Fruit fly (Drosophila melanogaster) whole organism, embryonic: ENCODE data around the gene Gr98d.

Experiments
- Atf3 ChIP-seq: fragments of 200-800 bp; sonication (Bioruptor generic); optimal IDR thresholded peaks from 3 replicates; lab custom pipeline; 2016; ENCODE audit warnings: missing biosample characterization, missing genetic modification characterization
- Blimp-1 ChIP-seq: fragments of 200-800 bp; sonication (Bioruptor generic); optimal IDR thresholded peaks from 3 replicates; lab custom pipeline; 2018; ENCODE audit warnings: missing biosample characterization, missing genetic modification characterization, mild to moderate bottlenecking, moderate library complexity, missing genetic modification reagents
- CG1024 ChIP-seq: fragments of 200-800 bp; sonication (Bioruptor generic); IDR thresholded peaks from 2 replicates; pipeline ENCODE4 v1.3.6; 2022; ENCODE audit warnings: missing biosample characterization, missing genetic modification characterization
- CG13624 ChIP-seq: fragments of 200-800 bp; sonication (Bioruptor generic); optimal IDR thresholded peaks from 2 replicates; lab custom pipeline; 2016; ENCODE audit warnings: missing biosample characterization, missing genetic modification characterization
- CG15011 ChIP-seq: fragments of 200-800 bp; sonication (Bioruptor generic); optimal IDR thresholded peaks from 3 replicates; lab custom pipeline; 2018; ENCODE audit warnings: missing biosample characterization, mild to moderate bottlenecking, missing genetic modification characterization
- CG15073 ChIP-seq: fragments of 200-800 bp; sonication (Bioruptor generic); optimal IDR thresholded peaks from 2 replicates; lab custom pipeline; 2016; ENCODE audit warnings: missing biosample characterization, missing genetic modification characterization
- CG1602 ChIP-seq: fragments of 200-800 bp; sonication (Bioruptor generic); optimal IDR thresholded peaks from 3 replicates; lab custom pipeline; 2016; ENCODE audit warnings: missing biosample characterization, missing genetic modification characterization
- CG2678 ChIP-seq: fragments of 200-800 bp; sonication (Bioruptor generic); optimal IDR thresholded peaks from 3 replicates; lab custom pipeline; 2019; ENCODE audit warnings: missing biosample characterization, mild to moderate bottlenecking, missing genetic modification characterization, moderate library complexity
- CG2875 ChIP-seq: fragments of 200-800 bp; sonication (Bioruptor generic); optimal IDR thresholded peaks from 2 replicates; lab custom pipeline; 2017; ENCODE audit warnings: missing biosample characterization, mild to moderate bottlenecking, missing genetic modification characterization, missing genetic modification reagents
- CG2889 ChIP-seq: fragments of 200-800 bp; sonication (Bioruptor generic); IDR thresholded peaks from 3 replicates; pipeline ENCODE4 v1.3.6; 2022; ENCODE audit warnings: missing biosample characterization, missing genetic modification characterization
- CG30431 ChIP-seq: fragments of 200-800 bp; sonication (Bioruptor generic); optimal IDR thresholded peaks from 2 replicates; lab custom pipeline; 2017; ENCODE audit warnings: missing biosample characterization, missing genetic modification characterization
- CG32772 ChIP-seq: fragments of 200-800 bp; sonication (Bioruptor generic); IDR thresholded peaks from 2 replicates; pipeline ENCODE4 v1.3.6; 2022; ENCODE audit warnings: missing biosample characterization, missing genetic modification characterization
- CG3281 ChIP-seq: fragments of 200-800 bp; sonication (Bioruptor generic); optimal IDR thresholded peaks from 3 replicates; lab custom pipeline; 2017; ENCODE audit warnings: missing biosample characterization, mild to moderate bottlenecking, missing genetic modification characterization
- CG34224 ChIP-seq: fragments of 200-800 bp; sonication (Bioruptor generic); IDR thresholded peaks from 3 replicates; pipeline ENCODE4 v1.3.6; 2022; ENCODE audit warnings: missing biosample characterization, missing genetic modification characterization; ENCODE audit not compliant: partially characterized antibody
- CG5953 ChIP-seq: fragments of 200-800 bp; sonication (Bioruptor generic); IDR thresholded peaks from 2 replicates; pipeline ENCODE4 v1.3.6; 2022; ENCODE audit warnings: missing biosample characterization, missing genetic modification characterization
- CG6175 ChIP-seq: fragments of 200-800 bp; sonication (Bioruptor generic); IDR thresholded peaks from 3 replicates; pipeline ENCODE4 v1.3.6; 2022; ENCODE audit warnings: missing biosample characterization, missing genetic modification characterization
- CG6765 ChIP-seq: fragments of 200-800 bp; sonication (Bioruptor generic); optimal IDR thresholded peaks from 3 replicates; lab custom pipeline; 2017; ENCODE audit warnings: missing biosample characterization, mild to moderate bottlenecking, missing genetic modification characterization
- CG7745 ChIP-seq: fragments of 200-800 bp; sonication (Bioruptor generic); optimal IDR thresholded peaks from 2 replicates; lab custom pipeline; 2018; ENCODE audit warnings: missing biosample characterization, mild to moderate bottlenecking, missing genetic modification characterization, moderate library complexity
- CG7839 ChIP-seq: fragments of 200-800 bp; sonication (Bioruptor generic); optimal IDR thresholded peaks from 3 replicates; lab custom pipeline; 2018; ENCODE audit warnings: missing biosample characterization, mild to moderate bottlenecking, missing genetic modification characterization, moderate library complexity
- CG7963 ChIP-seq: fragments of 200-800 bp; sonication (Bioruptor generic); IDR thresholded peaks from 3 replicates; pipeline ENCODE4 v1.3.6; 2022; ENCODE audit warnings: missing biosample characterization, missing genetic modification characterization; ENCODE audit not compliant: partially characterized antibody
- CG8944 ChIP-seq: fragments of 200-800 bp; sonication (Bioruptor generic); optimal IDR thresholded peaks from 3 replicates; lab custom pipeline; 2016; ENCODE audit warnings: missing biosample characterization, missing genetic modification characterization
- CG9215 ChIP-seq: fragments of 200-800 bp; sonication (Bioruptor generic); IDR thresholded peaks from 2 replicates; pipeline ENCODE4 v1.3.6; 2022; ENCODE audit warnings: missing biosample characterization, missing genetic modification characterization
- CG9437 ChIP-seq: fragments of 200-800 bp; sonication (Bioruptor generic); optimal IDR thresholded peaks from 2 replicates; lab custom pipeline; 2018; ENCODE audit warnings: missing biosample characterization, mild to moderate bottlenecking, missing genetic modification characterization
- Chrac-16 ChIP-seq: fragments of 200-800 bp; sonication (Bioruptor generic); optimal IDR thresholded peaks from 3 replicates; lab custom pipeline; 2016; ENCODE audit warnings: missing biosample characterization, missing genetic modification characterization
- CkIIα-i1 ChIP-seq: fragments of 200-800 bp; sonication (Bioruptor generic); IDR thresholded peaks from 2 replicates; pipeline ENCODE4 v1.3.6; 2022; ENCODE audit warnings: missing biosample characterization, missing genetic modification characterization
- D19B ChIP-seq: fragments of 200-800 bp; sonication (Bioruptor generic); optimal IDR thresholded peaks from 2 replicates; lab custom pipeline; 2017; ENCODE audit warnings: missing biosample characterization, mild to moderate bottlenecking, missing genetic modification characterization
- Doc2 ChIP-seq: fragments of 200-800 bp; sonication (Bioruptor generic); IDR thresholded peaks from 2 replicates; pipeline ENCODE4 v1.3.6; 2022; ENCODE audit warnings: missing biosample characterization, missing genetic modification characterization
- Eip74EF ChIP-seq, 2 experiments: fragments of 200-800 bp in 1 of 2; fragments of >200 bp in 1 of 2; sonication (Bioruptor generic) in 1 of 2; optimal IDR thresholded peaks; 2 replicates each; lab custom pipeline; 2017 to 2019; ENCODE audit warnings: missing biosample characterization in 2 of 2, missing genetic modification characterization in 2 of 2, mild to moderate bottlenecking in 1 of 2, moderate library complexity in 1 of 2
- Fer3 ChIP-seq: fragments of 200-800 bp; sonication (Bioruptor generic); optimal IDR thresholded peaks from 2 replicates; lab custom pipeline; 2018; ENCODE audit warnings: missing biosample characterization, mild to moderate bottlenecking, missing genetic modification characterization, moderate library complexity
- HLH4C ChIP-seq: fragments of 200-800 bp; sonication (Bioruptor generic); IDR thresholded peaks from 3 replicates; pipeline ENCODE4 v1.3.6; 2022; ENCODE audit warnings: missing biosample characterization, missing genetic modification characterization; ENCODE audit not compliant: partially characterized antibody
- MESR4 ChIP-seq: fragments of 200-800 bp; sonication (Bioruptor generic); optimal IDR thresholded peaks from 2 replicates; lab custom pipeline; 2018; ENCODE audit warnings: missing biosample characterization, mild to moderate bottlenecking, missing genetic modification characterization, moderate library complexity
- Max ChIP-seq: fragments of 200-800 bp; sonication (Bioruptor generic); optimal IDR thresholded peaks from 2 replicates; lab custom pipeline; 2016; ENCODE audit warnings: missing biosample characterization, mild to moderate bottlenecking, missing genetic modification characterization
- Meics ChIP-seq: fragments of 200-800 bp; sonication (Bioruptor generic); optimal IDR thresholded peaks from 2 replicates; lab custom pipeline; 2017; ENCODE audit warnings: missing biosample characterization, mild to moderate bottlenecking, missing genetic modification characterization
- Nf-YC ChIP-seq: fragments of 200-800 bp; optimal IDR thresholded peaks from 3 replicates; lab custom pipeline; 2019; ENCODE audit warnings: missing biosample characterization, mild to moderate bottlenecking, missing genetic modification characterization, moderate library complexity
- Opbp ChIP-seq: fragments of 200-800 bp; sonication (Bioruptor generic); IDR thresholded peaks from 3 replicates; pipeline ENCODE4 v1.3.6; 2022; ENCODE audit warnings: missing biosample characterization, missing genetic modification characterization; ENCODE audit not compliant: partially characterized antibody
- TFAM ChIP-seq: fragments of 200-800 bp; sonication (Bioruptor generic); optimal IDR thresholded peaks from 2 replicates; lab custom pipeline; 2017; ENCODE audit warnings: missing biosample characterization, missing genetic modification characterization, inconsistent platforms
- Taf1 ChIP-seq: fragments of 200-800 bp; sonication (Bioruptor generic); IDR thresholded peaks from 2 replicates; pipeline ENCODE4 v1.3.6; 2022; ENCODE audit warnings: missing biosample characterization, missing genetic modification characterization
- ab ChIP-seq: fragments of 200-800 bp; sonication (Bioruptor generic); optimal IDR thresholded peaks from 2 replicates; lab custom pipeline; 2016; ENCODE audit warnings: missing biosample characterization, missing genetic modification characterization
- ash1 ChIP-seq: fragments of 200-800 bp; sonication (Bioruptor generic); optimal IDR thresholded peaks from 2 replicates; lab custom pipeline; 2018; ENCODE audit warnings: missing biosample characterization, mild to moderate bottlenecking, missing genetic modification characterization
- btn ChIP-seq: fragments of 200-800 bp; sonication (Bioruptor generic); optimal IDR thresholded peaks from 2 replicates; lab custom pipeline; 2016; ENCODE audit warnings: missing biosample characterization, missing genetic modification characterization
- chinmo ChIP-seq: fragments of 200-800 bp; sonication (Bioruptor generic); IDR thresholded peaks from 4 replicates; pipeline ENCODE4 v1.3.6; 2022; ENCODE audit warnings: missing biosample characterization, missing genetic modification characterization; ENCODE audit not compliant: partially characterized antibody
- dati ChIP-seq: fragments of 200-800 bp; sonication (Bioruptor generic); IDR thresholded peaks from 2 replicates; pipeline ENCODE4 v1.3.6; 2022; ENCODE audit warnings: missing biosample characterization, missing genetic modification characterization
- dysf ChIP-seq: fragments of 200-800 bp; sonication (Bioruptor generic); IDR thresholded peaks from 3 replicates; pipeline ENCODE4 v1.3.6; 2022; ENCODE audit warnings: missing biosample characterization, missing genetic modification characterization
- eve ChIP-seq, 2 experiments: fragments of >200 bp; optimal IDR thresholded peaks; 2 replicates each; lab custom pipeline; 2017; ENCODE audit warnings: missing biosample characterization in 2 of 2, missing genetic modification characterization in 2 of 2
- eyg ChIP-seq: fragments of 200-800 bp; sonication (Bioruptor generic); optimal IDR thresholded peaks from 3 replicates; lab custom pipeline; 2016; ENCODE audit warnings: missing biosample characterization, missing genetic modification characterization
- fru ChIP-seq: fragments of >200 bp; optimal IDR thresholded peaks from 2 replicates; lab custom pipeline; 2017
- hb ChIP-seq: fragments of 200-800 bp; sonication (Bioruptor generic); IDR thresholded peaks from 3 replicates; pipeline ENCODE4 v1.3.6; 2022; ENCODE audit warnings: missing biosample characterization, missing genetic modification characterization; ENCODE audit not compliant: partially characterized antibody
- hth ChIP-seq: fragments of >200 bp; optimal IDR thresholded peaks from 2 replicates; lab custom pipeline; 2017; ENCODE audit warnings: inconsistent platforms
- odd ChIP-seq: fragments of 200-800 bp; sonication (Bioruptor generic); optimal IDR thresholded peaks from 2 replicates; lab custom pipeline; 2017; ENCODE audit warnings: missing biosample characterization, mild to moderate bottlenecking, missing genetic modification characterization
- peb ChIP-seq: fragments of 200-800 bp; sonication (Bioruptor generic); IDR thresholded peaks from 2 replicates; pipeline ENCODE4 v1.3.6; 2022; ENCODE audit warnings: missing biosample characterization, missing genetic modification characterization
- sim ChIP-seq: fragments of 200-800 bp; sonication (Bioruptor generic); IDR thresholded peaks from 2 replicates; pipeline ENCODE4 v1.3.6; 2022; ENCODE audit warnings: missing biosample characterization, missing genetic modification characterization
- z ChIP-seq: fragments of 200-800 bp; sonication (Bioruptor generic); IDR thresholded peaks from 3 replicates; pipeline ENCODE4 v1.3.6; 2022; ENCODE audit warnings: missing biosample characterization, missing genetic modification characterization

Gene Gr98d

DNA sequence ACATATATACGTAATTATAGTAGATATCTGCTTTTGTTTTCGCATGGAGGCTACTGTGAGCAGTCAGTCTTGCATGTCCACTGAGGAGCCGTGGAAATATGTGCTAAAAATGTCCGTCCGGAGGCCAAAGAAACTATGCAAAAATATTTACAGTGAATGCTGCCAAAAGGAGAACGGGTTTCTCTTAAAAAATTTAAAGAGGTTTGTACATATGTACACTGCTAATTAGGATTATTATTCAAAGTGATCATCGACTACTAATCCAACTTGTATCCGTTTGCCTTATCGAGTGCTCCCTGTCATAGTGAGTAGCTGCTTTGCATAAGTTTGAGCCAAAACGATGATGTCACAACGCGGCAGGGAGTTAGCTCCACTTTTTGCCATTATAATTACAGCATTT is 11.1 kb downstream of the Gr98d start (continued):
- TF ChIP-seq Doc2 (GFP tag; lab: Robert Waterston, UW) (no peak), CG5953 (GFP tag; lab: Robert Waterston, UW) (no peak), CG13624 (GFP tag; lab: Kevin White, UChicago) (peak; percentile 44), CG7963 (no peak), eve (GFP tag; optimal IDR thresholded peaks at IDR 0.05; lab: Kevin White, UChicago) (no peak), chinmo (GFP tag; lab: Robert Waterston, UW) (no peak), Taf1 (GFP tag; lab: Robert Waterston, UW) (peak; percentile 21; the same call in 1 of the 2 replicates), btn (GFP tag; lab: Kevin White, UChicago) (no peak), Fer3 (tag; lab: Kevin White, UChicago) (peak; percentile 59), CG30431 (GFP tag; lab: Kevin White, UChicago) (no peak), CkIIα-i1 (GFP tag; lab: Robert Waterston, UW) (no peak), ab (GFP tag; lab: Kevin White, UChicago) (no peak), CG2889 (GFP tag; lab: Robert Waterston, UW) (no peak), CG9437 (GFP tag; lab: Kevin White, UChicago) (peak; percentile 10), sim (no peak), HLH4C (GFP tag; lab: Robert Waterston, UW) (no peak), TFAM (GFP tag; lab: Kevin White, UChicago) (no peak), CG7839 (peak; percentile 48), Chrac-16 (GFP tag; lab: Kevin White, UChicago) (no peak), D19B (no peak), CG15011 (GFP tag; lab: Kevin White, UChicago) (no peak), CG9215 (GFP tag; lab: Robert Waterston, UW) (peak; percentile 65), CG2875 (GFP tag; lab: Kevin White, UChicago) (no peak), Blimp-1 (no peak), MESR4 (GFP tag; lab: Kevin White, UChicago) (no peak), CG6175 (GFP tag; lab: Robert Waterston, UW) (no peak), peb (GFP tag; lab: Robert Waterston, UW) (no peak), CG7745 (tag; lab: Kevin White, UChicago) (no peak), dysf (peak; percentile 70), CG8944 (GFP tag; lab: Kevin White, UChicago) (no peak), Nf-YC (tag; lab: Kevin White, UChicago) (no peak), fru (lab: Kevin White, UChicago) (no peak), odd (GFP tag; lab: Kevin White, UChicago) (no peak), CG3281 (GFP tag; lab: Kevin White, UChicago) (peak; percentile 61), hth (no peak), hb (GFP tag; lab: Robert Waterston, UW) (no peak), Eip74EF (GFP tag; optimal IDR thresholded peaks at IDR 0.05; lab: Kevin White, UChicago) (no peak), z (GFP tag; lab: Robert Waterston, UW) (no peak), ash1 (no peak), CG1602 (no peak), CG6765 (GFP tag; lab: Kevin White, UChicago) (no peak), dati (GFP tag; lab: Robert Waterston, UW) (no peak), Max (no peak), CG1024 (GFP tag; lab: Robert Waterston, UW) (no peak), CG34224 (no peak), CG2678 (tag; lab: Kevin White, UChicago) (peak; percentile 36), Opbp (GFP tag; lab: Robert Waterston, UW) (no peak), CG15073 (no peak), CG32772 (GFP tag; lab: Robert Waterston, UW) (peak; percentile 36; the same call in 1 of the 2 replicates), Atf3 (no peak), eyg (no peak), Meics (peak; percentile 46)
